Worm (Caenorhabditis elegans) whole organism, mixed stage, embryonic: ENCODE data around the gene R07E5.5.

Experiments
- M03D4.4 ChIP-seq: sonication (generic microtip); optimal IDR thresholded peaks from 2 replicates; lab custom pipeline; 2017; ENCODE audit warnings: mild to moderate bottlenecking, missing genetic modification characterization, missing compliant biosample characterization
- bed-3 ChIP-seq: fragments of 200-800 bp; sonication (Bioruptor generic); optimal IDR thresholded peaks from 3 replicates; lab custom pipeline; 2018; ENCODE audit warnings: mild to moderate bottlenecking, missing genetic modification characterization, moderate library complexity, missing compliant biosample characterization
- blmp-1 ChIP-seq: fragments of 150-350 bp; optimal IDR thresholded peaks from 2 replicates; lab custom pipeline; 2014; ENCODE audit warnings: missing biosample characterization, missing genetic modification characterization
- ceh-43 ChIP-seq: fragments of 200-800 bp; sonication (Bioruptor generic); optimal IDR thresholded peaks from 2 replicates; lab custom pipeline; 2018; ENCODE audit warnings: mild to moderate bottlenecking, missing genetic modification characterization, moderate library complexity, missing compliant biosample characterization
- ceh-83 ChIP-seq: fragments of 200-800 bp; sonication (Bioruptor generic); optimal IDR thresholded peaks from 2 replicates; lab custom pipeline; 2018; ENCODE audit warnings: mild to moderate bottlenecking, missing genetic modification characterization, missing compliant biosample characterization
- ces-1 ChIP-seq: fragments of 150-350 bp; optimal IDR thresholded peaks from 2 replicates; lab custom pipeline; 2014; ENCODE audit warnings: missing biosample characterization, missing genetic modification reagents, missing genetic modification characterization
- cnd-1 ChIP-seq: fragments of 200-800 bp; sonication (Bioruptor generic); optimal IDR thresholded peaks from 2 replicates; lab custom pipeline; 2018; ENCODE audit warnings: mild to moderate bottlenecking, missing genetic modification characterization, missing compliant biosample characterization
- drap-1 ChIP-seq: fragments of 200-800 bp; sonication (Bioruptor generic); optimal IDR thresholded peaks from 3 replicates; lab custom pipeline; 2018; ENCODE audit warnings: mild to moderate bottlenecking, missing genetic modification characterization, missing compliant biosample characterization
- elt-1 ChIP-seq: sonication (generic microtip); optimal IDR thresholded peaks from 2 replicates; lab custom pipeline; 2017; ENCODE audit warnings: missing genetic modification characterization, mild to moderate bottlenecking, missing compliant biosample characterization, antibody characterized with exemption, moderate library complexity, borderline replicate concordance; ENCODE audit not compliant: insufficient read depth
- flh-1 ChIP-seq: fragments of 200-800 bp; sonication (Bioruptor generic); optimal IDR thresholded peaks from 2 replicates; lab custom pipeline; 2018; ENCODE audit warnings: mild to moderate bottlenecking, missing genetic modification characterization, moderate library complexity, missing compliant biosample characterization
- ham-2 ChIP-seq: fragments of 200-800 bp; sonication (Bioruptor generic); optimal IDR thresholded peaks from 2 replicates; lab custom pipeline; 2018; ENCODE audit warnings: mild to moderate bottlenecking, missing genetic modification characterization, missing compliant biosample characterization
- hlh-1 ChIP-seq: fragments of 150-350 bp; optimal IDR thresholded peaks from 2 replicates; lab custom pipeline; 2014; ENCODE audit warnings: missing biosample characterization, missing genetic modification reagents, missing genetic modification characterization
- lin-13 ChIP-seq: fragments of 150-350 bp; optimal IDR thresholded peaks from 2 replicates; lab custom pipeline; 2014; ENCODE audit warnings: missing biosample characterization, missing genetic modification characterization
- lin-32 ChIP-seq: fragments of 200-800 bp; sonication (Bioruptor generic); optimal IDR thresholded peaks from 2 replicates; lab custom pipeline; 2018; ENCODE audit warnings: mild to moderate bottlenecking, missing genetic modification characterization, missing compliant biosample characterization
- lsy-2 ChIP-seq: fragments of 150-350 bp; optimal IDR thresholded peaks from 2 replicates; lab custom pipeline; 2014; ENCODE audit warnings: missing biosample characterization, missing genetic modification characterization
- mab-5 ChIP-seq: fragments of 150-350 bp; optimal IDR thresholded peaks from 2 replicates; lab custom pipeline; 2014; ENCODE audit warnings: missing biosample characterization, missing genetic modification characterization
- mep-1 ChIP-seq: fragments of 150-350 bp; optimal IDR thresholded peaks from 2 replicates; lab custom pipeline; 2017; ENCODE audit warnings: missing biosample characterization, missing genetic modification reagents, missing genetic modification characterization, inconsistent platforms
- mls-2 ChIP-seq: sonication (generic microtip); optimal IDR thresholded peaks from 2 replicates; lab custom pipeline; 2016; ENCODE audit warnings: mild to moderate bottlenecking, missing genetic modification characterization, moderate library complexity, missing compliant biosample characterization
- nhr-2 ChIP-seq: fragments of 150-350 bp; optimal IDR thresholded peaks from 2 replicates; lab custom pipeline; 2014; ENCODE audit warnings: missing biosample characterization, missing genetic modification characterization
- nhr-237 ChIP-seq: fragments of 150-350 bp; optimal IDR thresholded peaks from 2 replicates; lab custom pipeline; 2014; ENCODE audit warnings: missing biosample characterization, missing genetic modification characterization
- nhr-28 ChIP-seq: fragments of 150-350 bp; optimal IDR thresholded peaks from 2 replicates; lab custom pipeline; 2014; ENCODE audit warnings: missing biosample characterization, missing genetic modification characterization
- pha-4 ChIP-seq: fragments of 150-350 bp; optimal IDR thresholded peaks from 2 replicates; lab custom pipeline; 2018; ENCODE audit warnings: missing biosample characterization, missing genetic modification reagents, missing genetic modification characterization
- sem-2 ChIP-seq: fragments of 200-800 bp; sonication (Bioruptor generic); optimal IDR thresholded peaks from 2 replicates; lab custom pipeline; 2018; ENCODE audit warnings: mild to moderate bottlenecking, missing genetic modification characterization, missing compliant biosample characterization
- snpc-4 ChIP-seq: fragments of 150-350 bp; optimal IDR thresholded peaks from 2 replicates; lab custom pipeline; 2014; ENCODE audit warnings: missing biosample characterization, missing genetic modification characterization
- sptf-1 ChIP-seq: sonication (generic microtip); optimal IDR thresholded peaks from 2 replicates; lab custom pipeline; 2017; ENCODE audit warnings: mild to moderate bottlenecking, missing genetic modification characterization, moderate library complexity, missing compliant biosample characterization
- tbx-8 ChIP-seq: fragments of 200-800 bp; sonication (Bioruptor generic); optimal IDR thresholded peaks from 2 replicates; lab custom pipeline; 2018; ENCODE audit warnings: mild to moderate bottlenecking, missing genetic modification characterization, moderate library complexity, missing compliant biosample characterization
- unc-120 ChIP-seq: sonication (generic microtip); optimal IDR thresholded peaks from 2 replicates; lab custom pipeline; 2017; ENCODE audit warnings: missing genetic modification characterization, missing compliant biosample characterization; ENCODE audit not compliant: poor library complexity, severe bottlenecking
- unc-39 ChIP-seq: fragments of 150-350 bp; optimal IDR thresholded peaks from 2 replicates; lab custom pipeline; 2014; ENCODE audit warnings: missing biosample characterization, missing genetic modification characterization
- unc-62 ChIP-seq: fragments of 150-350 bp; optimal IDR thresholded peaks from 2 replicates; lab custom pipeline; 2014; ENCODE audit warnings: missing biosample characterization, missing genetic modification reagents, missing genetic modification characterization
- zip-8 ChIP-seq: fragments of 150-350 bp; optimal IDR thresholded peaks from 2 replicates; lab custom pipeline; 2014; ENCODE audit warnings: missing biosample characterization, missing genetic modification characterization

The R07E5.5 gene

DNA sequence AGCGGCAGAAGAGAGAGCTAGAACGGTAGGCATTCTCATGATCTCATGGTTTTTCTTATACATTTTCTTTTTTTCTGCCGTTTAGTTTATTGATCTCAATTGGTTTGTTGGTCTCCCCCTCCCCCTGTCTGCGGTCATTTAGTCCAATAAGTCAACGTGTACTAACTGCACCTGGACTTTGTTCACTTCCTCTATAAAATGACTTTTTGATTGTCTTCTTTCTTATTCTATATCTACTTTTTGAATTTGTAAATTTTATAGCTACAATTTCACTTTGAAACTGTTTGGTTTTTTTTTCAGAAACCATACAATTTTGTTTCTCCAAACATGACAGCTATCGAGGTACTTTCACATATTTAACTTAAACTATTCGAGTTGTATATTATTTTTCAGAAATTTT is 29.6 kb upstream of the R07E5.5 start, which contains the start of gene ckb-2:
ckb-2 (plus strand) TSS at position 301 of the 400 bp plus-strand sequence.
- TF ChIP-seq ceh-43 = no peak
- no peak for TF ChIP-seq mab-5 (tag; lab: Kevin White, UChicago)
- no peak for TF ChIP-seq sem-2 (GFP tag; lab: Kevin White, UChicago)
- no peak for TF ChIP-seq nhr-2 (tag; lab: Kevin White, UChicago)
- no peak for TF ChIP-seq snpc-4 (tag; lab: Kevin White, UChicago)
- no peak for TF ChIP-seq M03D4.4 (tag; lab: Kevin White, UChicago)
- no peak for TF ChIP-seq bed-3 (GFP tag; lab: Kevin White, UChicago)
- TF ChIP-seq lin-13 = no peak
- no peak for TF ChIP-seq unc-62 (GFP tag; lab: Kevin White, UChicago)
- TF ChIP-seq ces-1 (GFP tag; lab: Kevin White, UChicago) = no peak
- TF ChIP-seq lsy-2 (tag; lab: Kevin White, UChicago) = no peak
- no peak for TF ChIP-seq nhr-28
- TF ChIP-seq sptf-1 = no peak
- TF ChIP-seq cnd-1 (tag; lab: Kevin White, UChicago) = no peak
- no peak for TF ChIP-seq unc-39 (tag; lab: Kevin White, UChicago)

DNA sequence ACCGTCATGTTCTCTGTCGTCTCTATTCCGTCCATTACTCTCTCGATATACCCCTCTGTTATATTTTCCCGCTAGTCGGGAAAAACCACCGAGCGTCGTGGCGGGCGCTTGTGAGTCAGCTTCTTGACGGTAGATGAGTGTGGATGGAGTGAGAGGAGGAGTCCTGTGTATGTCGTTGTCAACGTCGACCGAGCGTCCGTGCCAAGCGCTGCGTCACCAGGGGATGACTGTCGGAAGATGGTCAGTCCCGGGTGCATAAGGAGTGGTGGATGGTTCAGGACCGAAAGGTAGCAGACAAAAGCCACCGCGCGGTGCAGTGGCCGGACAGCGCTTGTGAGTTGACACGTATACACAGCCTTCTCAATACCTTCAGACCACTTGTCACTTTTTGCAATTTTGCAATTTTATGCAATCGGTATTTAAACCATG is 27.8 kb upstream of the R07E5.5 start:
- TF ChIP-seq mls-2 (tag; lab: Kevin White, UChicago) (peak; percentile 88), ceh-83 (GFP tag; lab: Kevin White, UChicago) (peak; percentile 78), M03D4.4 (tag; lab: Kevin White, UChicago) (peak; percentile 68), drap-1 (GFP tag; lab: Kevin White, UChicago) (peak; percentile 68), lin-32 (GFP tag; lab: Kevin White, UChicago) (peak; percentile 32), cnd-1 (tag; lab: Kevin White, UChicago) (peak; percentile 73), flh-1 (peak; percentile 36), sem-2 (GFP tag; lab: Kevin White, UChicago) (peak; percentile 50), bed-3 (GFP tag; lab: Kevin White, UChicago) (peak; percentile 43), unc-120 (peak; percentile 73), ham-2 (GFP tag; lab: Kevin White, UChicago) (peak; percentile 79), sptf-1 (peak; percentile 80), lsy-2 (tag; lab: Kevin White, UChicago) (peak; percentile 7), ceh-43 (peak; percentile 53)

DNA sequence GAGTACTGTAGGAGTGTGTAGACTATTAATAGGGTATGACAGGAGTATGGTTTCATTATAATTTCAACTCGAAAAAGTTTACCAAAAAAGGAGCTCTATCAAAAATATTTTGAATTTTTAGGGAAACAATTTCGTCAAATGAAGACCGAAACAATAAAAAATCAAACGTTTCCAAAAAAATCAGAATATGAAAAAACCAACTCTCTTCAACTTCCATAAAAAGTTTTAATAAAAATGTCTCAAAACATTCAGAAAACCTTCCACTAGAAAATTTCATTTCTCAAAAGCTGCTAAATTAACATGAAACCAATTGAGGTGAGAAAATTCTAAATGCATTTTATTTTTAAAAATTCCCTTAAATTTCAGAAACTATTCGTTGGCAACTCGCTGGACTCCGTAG is 26.6 kb upstream of the R07E5.5 start, which contains the start of gene ckb-3:
ckb-3 (plus strand) TSS at position 301 of the 400 bp plus-strand sequence.
- TF ChIP-seq hlh-1 (tag; lab: Kevin White, UChicago) = no peak
- no peak for TF ChIP-seq mls-2 (tag; lab: Kevin White, UChicago)
- no peak for TF ChIP-seq nhr-28
- no peak for TF ChIP-seq flh-1
- no peak for TF ChIP-seq nhr-237
- TF ChIP-seq bed-3 (GFP tag; lab: Kevin White, UChicago) = no peak
- no peak for TF ChIP-seq cnd-1 (tag; lab: Kevin White, UChicago)
- TF ChIP-seq ceh-83 (GFP tag; lab: Kevin White, UChicago) = no peak
- TF ChIP-seq sem-2 (GFP tag; lab: Kevin White, UChicago) = no peak
- TF ChIP-seq mep-1 = no peak
- TF ChIP-seq tbx-8 (GFP tag; lab: Kevin White, UChicago) = no peak
- no peak for TF ChIP-seq nhr-2 (tag; lab: Kevin White, UChicago)
- no peak for TF ChIP-seq unc-120
- TF ChIP-seq mab-5 (tag; lab: Kevin White, UChicago) = no peak
- no peak for TF ChIP-seq pha-4
- TF ChIP-seq unc-62 (GFP tag; lab: Kevin White, UChicago) = no peak
- no peak for TF ChIP-seq blmp-1 (tag; lab: Kevin White, UChicago)
- TF ChIP-seq snpc-4 (tag; lab: Kevin White, UChicago) = no peak
- TF ChIP-seq elt-1 (tag; lab: Kevin White, UChicago) = no peak
- TF ChIP-seq, all 35 proteins: peak for 0

DNA sequence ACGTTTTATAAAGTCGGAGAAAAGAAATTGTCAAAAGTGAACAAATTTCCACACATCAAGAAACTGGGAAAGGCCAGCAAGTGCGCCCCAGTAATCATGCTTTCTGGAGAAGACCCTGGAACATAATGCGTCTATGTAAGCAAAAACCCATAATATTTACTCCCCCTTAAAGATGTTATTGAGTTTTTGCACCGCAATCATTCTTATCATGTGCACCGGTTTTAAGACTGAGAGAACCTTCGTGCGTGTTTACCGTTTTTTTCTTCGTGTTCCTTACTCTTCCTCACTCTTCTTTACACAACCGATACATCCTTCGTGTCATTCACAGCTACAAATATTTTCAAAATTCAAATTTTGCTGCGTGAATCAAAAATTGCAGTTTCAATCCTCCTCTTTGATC is 24.3 kb upstream of the R07E5.5 start:
- TF ChIP-seq ces-1 (GFP tag; lab: Kevin White, UChicago) (no peak), ceh-83 (GFP tag; lab: Kevin White, UChicago) (no peak), mab-5 (tag; lab: Kevin White, UChicago) (no peak), drap-1 (GFP tag; lab: Kevin White, UChicago) (no peak), zip-8 (tag; lab: Kevin White, UChicago) (no peak), elt-1 (tag; lab: Kevin White, UChicago) (no peak), sem-2 (GFP tag; lab: Kevin White, UChicago) (no peak), cnd-1 (tag; lab: Kevin White, UChicago) (no peak)
